Worm (Caenorhabditis elegans) whole organism, young adult: ENCODE results near the gene hcp-2.

Experiments
- B0261.1 ChIP-seq: sonication (generic microtip); optimal IDR thresholded peaks from 2 replicates; lab custom pipeline; 2016; ENCODE audit warnings: mild to moderate bottlenecking, missing genetic modification characterization, moderate library complexity, missing compliant biosample characterization
- B0336.3 ChIP-seq: fragments of 200-800 bp; sonication (Bioruptor generic); IDR thresholded peaks from 2 replicates; pipeline ENCODE4 v1.3.6; 2022; ENCODE audit warnings: missing genetic modification characterization, missing compliant biosample characterization
- C17E4.6 ChIP-seq: fragments of 200-800 bp; sonication (Bioruptor generic); IDR thresholded peaks from 2 replicates; pipeline ENCODE4 v1.3.6; 2022; ENCODE audit warnings: missing genetic modification reagents, missing genetic modification characterization, missing compliant biosample characterization
- D2030.7 ChIP-seq: fragments of 200-800 bp; sonication (Bioruptor generic); IDR thresholded peaks from 2 replicates; pipeline ENCODE4 v1.3.6; 2022; ENCODE audit warnings: missing genetic modification reagents, missing genetic modification characterization, missing compliant biosample characterization
- F10E7.11 ChIP-seq: sonication (generic microtip); optimal IDR thresholded peaks from 2 replicates; lab custom pipeline; 2017; ENCODE audit warnings: mild to moderate bottlenecking, missing genetic modification characterization, moderate library complexity, missing compliant biosample characterization
- F49E8.2 ChIP-seq: sonication (generic microtip); optimal IDR thresholded peaks from 3 replicates; lab custom pipeline; 2017; ENCODE audit warnings: missing genetic modification characterization, mild to moderate bottlenecking, missing compliant biosample characterization, antibody characterized with exemption, moderate library complexity; ENCODE audit not compliant: insufficient read depth
- F52B5.7 ChIP-seq: sonication (generic microtip); optimal IDR thresholded peaks from 2 replicates; lab custom pipeline; 2016; ENCODE audit warnings: mild to moderate bottlenecking, missing genetic modification characterization, missing compliant biosample characterization
- F55B11.4 ChIP-seq: sonication (generic microtip); optimal IDR thresholded peaks from 2 replicates; lab custom pipeline; 2016; ENCODE audit warnings: missing compliant biosample characterization, missing genetic modification characterization, borderline replicate concordance; ENCODE audit not compliant: insufficient read depth
- F57A8.1 ChIP-seq: fragments of 200-800 bp; sonication (Bioruptor generic); optimal IDR thresholded peaks from 2 replicates; lab custom pipeline; 2018; ENCODE audit warnings: mild to moderate bottlenecking, missing genetic modification characterization, moderate library complexity, missing compliant biosample characterization
- F57C9.4 ChIP-seq: sonication (generic microtip); optimal IDR thresholded peaks from 2 replicates; lab custom pipeline; 2017; ENCODE audit warnings: mild to moderate bottlenecking, missing genetic modification characterization, missing compliant biosample characterization
- T07F8.4 ChIP-seq: sonication (generic microtip); optimal IDR thresholded peaks from 2 replicates; lab custom pipeline; 2016; ENCODE audit warnings: mild to moderate bottlenecking, missing genetic modification characterization, moderate library complexity, missing compliant biosample characterization
- T26A5.8 ChIP-seq: sonication (generic microtip); optimal IDR thresholded peaks from 2 replicates; lab custom pipeline; 2016; ENCODE audit warnings: missing genetic modification characterization, missing compliant biosample characterization
- Y79H2A.3 ChIP-seq: fragments of 200-800 bp; sonication (Bioruptor generic); conservative IDR thresholded peaks from 2 replicates; pipeline ENCODE4 v1.3.6; 2022; ENCODE audit warnings: missing genetic modification reagents, missing genetic modification characterization, missing compliant biosample characterization
- athp-1 ChIP-seq: sonication (generic microtip); optimal IDR thresholded peaks from 2 replicates; lab custom pipeline; 2017; ENCODE audit warnings: mild to moderate bottlenecking, missing genetic modification characterization, missing compliant biosample characterization
- attf-6 ChIP-seq: fragments of 200-800 bp; sonication (Bioruptor generic); IDR thresholded peaks from 2 replicates; pipeline ENCODE4 v1.3.6; 2022; ENCODE audit warnings: missing genetic modification reagents, missing genetic modification characterization, missing compliant biosample characterization
- ccch-3 ChIP-seq: fragments of 200-800 bp; sonication (Bioruptor generic); optimal IDR thresholded peaks from 2 replicates; lab custom pipeline; 2018; ENCODE audit warnings: mild to moderate bottlenecking, missing genetic modification characterization, missing compliant biosample characterization
- cebp-2 ChIP-seq: fragments of 200-800 bp; sonication (Bioruptor generic); IDR thresholded peaks from 2 replicates; pipeline ENCODE4 v1.3.6; 2022; ENCODE audit warnings: missing genetic modification characterization, missing compliant biosample characterization
- ceh-58 ChIP-seq: fragments of 200-800 bp; sonication (Bioruptor generic); IDR thresholded peaks from 2 replicates; pipeline ENCODE4 v1.3.6; 2022; ENCODE audit warnings: missing genetic modification characterization, missing compliant biosample characterization
- ceh-79 ChIP-seq: sonication (generic microtip); optimal IDR thresholded peaks from 2 replicates; lab custom pipeline; 2017; ENCODE audit warnings: mild to moderate bottlenecking, missing genetic modification characterization, missing compliant biosample characterization
- ceh-91 ChIP-seq: fragments of 200-800 bp; sonication (Bioruptor generic); IDR thresholded peaks from 2 replicates; pipeline ENCODE4 v1.3.6; 2022; ENCODE audit warnings: missing genetic modification reagents, missing genetic modification characterization, missing compliant biosample characterization
- dox-1 ChIP-seq: fragments of 200-800 bp; sonication (Bioruptor generic); IDR thresholded peaks from 2 replicates; pipeline ENCODE4 v1.3.6; 2022; ENCODE audit warnings: missing genetic modification reagents, missing genetic modification characterization, missing compliant biosample characterization
- dpl-1 ChIP-seq: fragments of 150-350 bp; optimal IDR thresholded peaks from 2 replicates; lab custom pipeline; 2014; ENCODE audit warnings: missing biosample characterization, missing genetic modification reagents, missing genetic modification characterization
- ekl-4 ChIP-seq: fragments of 200-800 bp; sonication (Bioruptor generic); IDR thresholded peaks from 2 replicates; pipeline ENCODE4 v1.3.6; 2022; ENCODE audit warnings: missing genetic modification reagents, missing genetic modification characterization, missing compliant biosample characterization
- hmg-1.2 ChIP-seq: fragments of 200-800 bp; sonication (Bioruptor generic); IDR thresholded peaks from 2 replicates; pipeline ENCODE4 v1.3.6; 2022; ENCODE audit warnings: missing genetic modification reagents, missing genetic modification characterization, missing compliant biosample characterization
- hsf-1 ChIP-seq: fragments of 200-800 bp; sonication (Bioruptor generic); IDR thresholded peaks from 2 replicates; pipeline ENCODE4 v1.3.6; 2022; ENCODE audit warnings: missing genetic modification reagents, missing genetic modification characterization, missing compliant biosample characterization
- let-607 ChIP-seq, 2 experiments: fragments of 200-800 bp in 1 of 2; sonication (Bioruptor generic) in 1 of 2; sonication (generic microtip) in 1 of 2; optimal IDR thresholded peaks; 2 replicates each; lab custom pipeline; 2016 to 2018; ENCODE audit warnings: mild to moderate bottlenecking in 2 of 2, missing compliant biosample characterization in 2 of 2, missing genetic modification characterization in 2 of 2, moderate library complexity in 2 of 2, missing genotype in 1 of 2
- lin-26 ChIP-seq: fragments of 200-800 bp; sonication (Bioruptor generic); IDR thresholded peaks from 2 replicates; pipeline ENCODE4 v1.3.6; 2022; ENCODE audit warnings: missing genetic modification reagents, missing genetic modification characterization, missing compliant biosample characterization
- madf-6 ChIP-seq: fragments of 200-800 bp; sonication (Bioruptor generic); IDR thresholded peaks from 2 replicates; pipeline ENCODE4 v1.3.6; 2022; ENCODE audit warnings: missing genetic modification reagents, missing genetic modification characterization, missing compliant biosample characterization
- pbrm-1 ChIP-seq: fragments of 200-800 bp; sonication (Bioruptor generic); IDR thresholded peaks from 2 replicates; pipeline ENCODE4 v1.3.6; 2022; ENCODE audit warnings: missing genetic modification reagents, missing genetic modification characterization, missing compliant biosample characterization
- pha-4 ChIP-seq: fragments of 150-350 bp; sonication (generic microtip); optimal IDR thresholded peaks from 2 replicates; lab custom pipeline; 2014; ENCODE audit warnings: missing biosample characterization, missing genetic modification reagents, missing genetic modification characterization
- rcor-1 ChIP-seq: fragments of 200-800 bp; sonication (Bioruptor generic); IDR thresholded peaks from 2 replicates; pipeline ENCODE4 v1.3.6; 2022; ENCODE audit warnings: missing genetic modification reagents, missing genetic modification characterization, missing compliant biosample characterization
- rpc-1 ChIP-seq, 2 experiments: fragments of 150-350 bp in 1 of 2; sonication (generic microtip) in 1 of 2; optimal IDR thresholded peaks; 2 replicates each; lab custom pipeline; 2014 to 2018; ENCODE audit warnings: missing biosample characterization in 1 of 2, missing genetic modification characterization in 1 of 2, missing genetic modification reagents in 1 of 2, missing genotype in 1 of 2
- tbx-9 ChIP-seq: sonication (generic microtip); optimal IDR thresholded peaks from 2 replicates; lab custom pipeline; 2016; ENCODE audit warnings: borderline replicate concordance, missing genetic modification characterization, inconsistent platforms, missing compliant biosample characterization
- tlf-1 ChIP-seq: fragments of 200-800 bp; sonication (Bioruptor generic); optimal IDR thresholded peaks from 2 replicates; lab custom pipeline; 2018; ENCODE audit warnings: mild to moderate bottlenecking, missing genetic modification characterization, missing compliant biosample characterization
- unc-62 ChIP-seq: fragments of 150-350 bp; optimal IDR thresholded peaks from 2 replicates; lab custom pipeline; 2014; ENCODE audit warnings: missing biosample characterization, missing genetic modification reagents, missing genetic modification characterization
- zim-3 ChIP-seq: sonication (generic microtip); optimal IDR thresholded peaks from 2 replicates; lab custom pipeline; 2017; ENCODE audit warnings: mild to moderate bottlenecking, missing genetic modification characterization, moderate library complexity, missing compliant biosample characterization
- ztf-25 ChIP-seq: fragments of 200-800 bp; sonication (Bioruptor generic); IDR thresholded peaks from 2 replicates; pipeline ENCODE4 v1.3.6; 2022; ENCODE audit warnings: missing genetic modification reagents, missing genetic modification characterization, missing compliant biosample characterization
- ztf-26 ChIP-seq: sonication (generic microtip); optimal IDR thresholded peaks from 2 replicates; lab custom pipeline; 2017; ENCODE audit warnings: missing genetic modification characterization, missing compliant biosample characterization
- ztf-3 ChIP-seq: fragments of 200-800 bp; sonication (Bioruptor generic); optimal IDR thresholded peaks from 2 replicates; lab custom pipeline; 2018; ENCODE audit warnings: mild to moderate bottlenecking, missing genetic modification characterization, missing compliant biosample characterization
- ztf-6 ChIP-seq: fragments of 200-800 bp; sonication (Bioruptor generic); IDR thresholded peaks from 2 replicates; pipeline ENCODE4 v1.3.6; 2022; ENCODE audit warnings: missing genetic modification reagents, missing genetic modification characterization, missing compliant biosample characterization

hcp-2 gene

ce11 chrV:9685559-9685958 is 39.9 kb downstream of the hcp-2 start, which contains the start of gene ZK287.4:
Gene ZK287.4 (minus strand): TSS chrV:9685659.
- TF ChIP-seq F57A8.1 (GFP tag; lab: Kevin White, UChicago), result no peak
- no peak for TF ChIP-seq unc-62 (GFP tag; lab: Kevin White, UChicago)
- TF ChIP-seq ztf-3, result no peak
- TF ChIP-seq ccch-3 (GFP tag; lab: Kevin White, UChicago), result no peak

ce11 chrV:9689364-9689763 is 43.7 kb downstream of the hcp-2 start:
- TF ChIP-seq rcor-1 (GFP tag; lab: Robert Waterston, UW) (peak; percentile 25; the same call in 1 of the 2 replicates), rpc-1 (optimal IDR thresholded peaks at IDR 0.05; lab: Kevin White, UChicago) (no peak), rpc-1 (tag; optimal IDR thresholded peaks at IDR 0.05; lab: Kevin White, UChicago) (no peak), ztf-25 (GFP tag; lab: Robert Waterston, UW) (0 out of 2 replicates have a peak, but pooled peaks have one; percentile 37), B0336.3 (GFP tag; lab: Robert Waterston, UW) (peak; percentile 84), hmg-1.2 (GFP tag; lab: Robert Waterston, UW) (peak; percentile 24; the same call in 1 of the 2 replicates), athp-1 (tag; lab: Kevin White, UChicago) (peak; percentile 36), hsf-1 (GFP tag; lab: Robert Waterston, UW) (peak; percentile 44; the same call in 1 of the 2 replicates), ztf-6 (no peak), ceh-91 (GFP tag; lab: Robert Waterston, UW) (peak; percentile 17; the same call in 1 of the 2 replicates), attf-6 (peak; percentile 55), ceh-58 (no peak), tbx-9 (tag; lab: Kevin White, UChicago) (no peak), C17E4.6 (GFP tag; lab: Robert Waterston, UW) (peak; percentile 28; the same call in 1 of the 2 replicates), lin-26 (GFP tag; lab: Robert Waterston, UW) (0 out of 2 replicates have a peak, but pooled peaks have one; percentile 28), pbrm-1 (GFP tag; lab: Robert Waterston, UW) (0 out of 2 replicates have a peak, but pooled peaks have one; percentile 28), let-607 (tag; optimal IDR thresholded peaks at IDR 0.05; lab: Kevin White, UChicago) (peak in 1 of 2 experiments; percentile 1), F52B5.7 (tag; lab: Kevin White, UChicago) (peak; percentile 57), madf-6 (peak; percentile 67), Y79H2A.3 (GFP tag; lab: Robert Waterston, UW) (peak; percentile 83; the same call in 1 of the 2 replicates), pha-4 (tag; lab: Kevin White, UChicago) (no peak), ztf-26 (no peak), F49E8.2 (tag; lab: Kevin White, UChicago) (peak; percentile 45), tlf-1 (GFP tag; lab: Kevin White, UChicago) (peak; percentile 26), ceh-79 (tag; lab: Kevin White, UChicago) (peak; percentile 71), ekl-4 (peak; percentile 64; the same call in 1 of the 2 replicates)

- no peak for TF ChIP-seq F10E7.11 (tag; lab: Kevin White, UChicago)
- no peak for TF ChIP-seq F57C9.4 (tag; lab: Kevin White, UChicago)
- no peak for TF ChIP-seq T26A5.8 (tag; lab: Kevin White, UChicago)
- TF ChIP-seq cebp-2 (GFP tag; lab: Robert Waterston, UW), result no peak
- TF ChIP-seq F55B11.4 (tag; lab: Kevin White, UChicago), result no peak
- no peak for TF ChIP-seq rpc-1 (optimal IDR thresholded peaks at IDR 0.05; lab: Kevin White, UChicago)
- TF ChIP-seq rpc-1 (tag; optimal IDR thresholded peaks at IDR 0.05; lab: Kevin White, UChicago), result no peak
- no peak for TF ChIP-seq athp-1 (tag; lab: Kevin White, UChicago)
- TF ChIP-seq dpl-1 (GFP tag; lab: Kevin White, UChicago), result no peak
- no peak for TF ChIP-seq pha-4 (tag; lab: Kevin White, UChicago)
- TF ChIP-seq ceh-91 (GFP tag; lab: Robert Waterston, UW), result no peak
- TF ChIP-seq B0261.1 (tag; lab: Kevin White, UChicago), result no peak
- no peak for TF ChIP-seq zim-3 (tag; lab: Kevin White, UChicago)
- no peak for TF ChIP-seq T07F8.4 (tag; lab: Kevin White, UChicago)
- no peak for TF ChIP-seq lin-26 (GFP tag; lab: Robert Waterston, UW)
- TF ChIP-seq dox-1 (GFP tag; lab: Robert Waterston, UW), result no peak
- no peak for TF ChIP-seq D2030.7 (GFP tag; lab: Robert Waterston, UW)
- TF ChIP-seq, all 124 proteins: peak for 0
Measured at ce11 chrV:9690099-9690572, 44.5 kb downstream of the hcp-2 start, which contains the start of gene rbx-1. Gene rbx-1 (minus strand): TSS chrV:9690522.
